Fruit fly (Drosophila melanogaster) whole organism, wandering third instar larva: ENCODE measurements around the gene Strump.

Experiments used
- CG32264 ChIP-seq: fragments of 200-800 bp; sonication (Bioruptor generic); optimal IDR thresholded peaks from 2 replicates; lab custom pipeline; 2016; ENCODE audit warnings: missing biosample characterization, missing genetic modification characterization
- N ChIP-seq: fragments of >200 bp; optimal IDR thresholded peaks from 2 replicates; lab custom pipeline; 2018; ENCODE audit warnings: missing biosample characterization, missing external identifiers, missing genetic modification characterization
- OdsH ChIP-seq: fragments of 200-800 bp; sonication (Bioruptor generic); optimal IDR thresholded peaks from 2 replicates; lab custom pipeline; 2016; ENCODE audit warnings: missing biosample characterization, mild to moderate bottlenecking, missing genetic modification characterization
- dmrt93B ChIP-seq: fragments of 200-800 bp; sonication (Bioruptor generic); optimal IDR thresholded peaks from 2 replicates; lab custom pipeline; 2018; ENCODE audit warnings: missing biosample characterization, mild to moderate bottlenecking, missing genetic modification characterization
- pan ChIP-seq: fragments of >200 bp; optimal IDR thresholded peaks from 2 replicates; lab custom pipeline; 2017
- rgr ChIP-seq: fragments of 200-800 bp; sonication (Bioruptor generic); optimal IDR thresholded peaks from 3 replicates; lab custom pipeline; 2016; ENCODE audit warnings: missing biosample characterization, mild to moderate bottlenecking, missing genetic modification characterization
- sv ChIP-seq: fragments of 200-800 bp; sonication (Bioruptor generic); optimal IDR thresholded peaks from 3 replicates; lab custom pipeline; 2016; ENCODE audit warnings: missing biosample characterization, missing genetic modification characterization
- tai ChIP-seq: sonication (Bioruptor generic); optimal IDR thresholded peaks from 2 replicates; lab custom pipeline; 2016; ENCODE audit warnings: missing biosample characterization, missing genetic modification characterization
- usp ChIP-seq: fragments of >200 bp; optimal IDR thresholded peaks from 2 replicates; lab custom pipeline; 2017; ENCODE audit warnings: missing biosample characterization, missing genetic modification characterization
- woc ChIP-seq: sonication (Bioruptor generic); optimal IDR thresholded peaks from 2 replicates; lab custom pipeline; 2016; ENCODE audit warnings: missing biosample characterization, mild to moderate bottlenecking, missing genetic modification characterization

dm6 chr3L:16112069-16112820 lies 9.6 kb upstream of the Strump start, which contains the start of gene Zn72D:
- TF ChIP-seq OdsH (GFP tag; lab: Kevin White, UChicago), result no peak
- TF ChIP-seq rgr (GFP tag; lab: Kevin White, UChicago), result peak; percentile 6
- TF ChIP-seq CG32264, result no peak
- TF ChIP-seq woc (GFP tag; lab: Kevin White, UChicago), result no peak
- TF ChIP-seq pan, result no peak
- no peak for TF ChIP-seq dmrt93B (GFP tag; lab: Kevin White, UChicago)
- TF ChIP-seq usp (GFP tag; lab: Kevin White, UChicago), result no peak
- TF ChIP-seq N, result no peak
- TF ChIP-seq sv, result no peak
- no peak for TF ChIP-seq tai (GFP tag; lab: Kevin White, UChicago)
